Worm (Caenorhabditis elegans) whole organism, L4 larva: ENCODE results near the gene srz-29.

ENCODE experiments used
- Y48G9A.11 ChIP-seq: fragments of 200-800 bp; sonication (Bioruptor generic); IDR thresholded peaks from 2 replicates; pipeline ENCODE4 v1.3.6; 2022; ENCODE audit warnings: missing genetic modification reagents, missing genetic modification characterization, missing compliant biosample characterization
- attf-4 ChIP-seq: sonication (generic microtip); optimal IDR thresholded peaks from 3 replicates; lab custom pipeline; 2017; ENCODE audit warnings: missing biosample characterization, missing genetic modification characterization
- dpl-1 ChIP-seq: fragments of 150-350 bp; optimal IDR thresholded peaks from 2 replicates; lab custom pipeline; 2014; ENCODE audit warnings: missing biosample characterization, missing genetic modification reagents, missing genetic modification characterization
- hif-1 ChIP-seq, 2 experiments: sonication (generic microtip); optimal IDR thresholded peaks; 2 replicates each; lab custom pipeline; 2016 to 2017; ENCODE audit warnings: missing compliant biosample characterization in 2 of 2, missing genetic modification characterization in 2 of 2, missing genetic modification reagents in 2 of 2, missing genotype in 2 of 2, mild to moderate bottlenecking in 1 of 2
- lin-15B ChIP-seq: fragments of 150-350 bp; sonication (generic microtip); optimal IDR thresholded peaks from 3 replicates; lab custom pipeline; 2014; ENCODE audit warnings: missing biosample characterization, missing genetic modification characterization
- madf-5 ChIP-seq, 2 experiments: fragments of 200-800 bp; sonication (Bioruptor generic); IDR thresholded peaks; 2 replicates each; pipeline ENCODE4 v1.3.6; 2022; ENCODE audit warnings: missing compliant biosample characterization in 2 of 2, missing genetic modification characterization in 2 of 2
- nhr-76 ChIP-seq: fragments of 150-350 bp; optimal IDR thresholded peaks from 2 replicates; lab custom pipeline; 2014; ENCODE audit warnings: missing biosample characterization, missing genetic modification characterization
- set-16 ChIP-seq: fragments of 200-800 bp; sonication (Bioruptor generic); IDR thresholded peaks from 2 replicates; pipeline ENCODE4 v1.3.6; 2022; ENCODE audit warnings: missing genetic modification reagents, missing genetic modification characterization, missing compliant biosample characterization
- unc-39 ChIP-seq: sonication (generic microtip); optimal IDR thresholded peaks from 2 replicates; lab custom pipeline; 2017; ENCODE audit warnings: missing biosample characterization, missing genetic modification characterization
- unc-62 ChIP-seq, 3 experiments: fragments of 150-350 bp in 1 of 3; sonication (generic microtip); optimal IDR thresholded peaks in 2 of 3; peaks in 1 of 3; 1 replicate in 1 of 3; 2 replicates in 2 of 3; lab custom pipeline; 2014 to 2017; ENCODE audit warnings: missing biosample characterization in 3 of 3, missing genetic modification characterization in 3 of 3, missing genetic modification reagents in 3 of 3, missing genotype in 1 of 3
- zfp-2 ChIP-seq: sonication (generic microtip); optimal IDR thresholded peaks from 2 replicates; lab custom pipeline; 2016; ENCODE audit warnings: mild to moderate bottlenecking, missing genetic modification characterization, missing compliant biosample characterization

- no peak for TF ChIP-seq nhr-76 (tag; lab: Kevin White, UChicago)
- no peak for TF ChIP-seq madf-5 (GFP tag; IDR thresholded peaks at IDR 0.05; lab: Robert Waterston, UW)
- TF ChIP-seq hif-1 (tag; optimal IDR thresholded peaks at IDR 0.05; lab: Kevin White, UChicago) = no peak
- TF ChIP-seq set-16 (GFP tag; lab: Robert Waterston, UW) = no peak
- TF ChIP-seq Y48G9A.11 (GFP tag; lab: Robert Waterston, UW) = no peak
- no peak for TF ChIP-seq unc-62 (GFP tag; optimal IDR thresholded peaks at IDR 0.05 in 1 of 2; lab: Kevin White, UChicago)
- TF ChIP-seq unc-62 (tag; optimal IDR thresholded peaks at IDR 0.05; lab: Kevin White, UChicago) = no peak
- no peak for TF ChIP-seq unc-39 (tag; lab: Kevin White, UChicago)
- no peak for TF ChIP-seq zfp-2 (tag; lab: Kevin White, UChicago)
- TF ChIP-seq attf-4 (tag; lab: Kevin White, UChicago) = no peak
- TF ChIP-seq lin-15B (tag; lab: Kevin White, UChicago) = no peak
- no peak for TF ChIP-seq dpl-1 (GFP tag; lab: Kevin White, UChicago)
These were observed 3.4 kb upstream of the srz-29 start, which contains the start of gene C08F11.10 for ce11 chrIV:13649126-13649525.
